Worm (Caenorhabditis elegans): Measurements from ENCODE around the gene snpc-3.4.

ce11 chrIII:3987759-3988158 is 32.1 kb upstream of the snpc-3.4 start, which contains the start of gene C36E8.6:
- TF ChIP-seq flt-1 (GFP tag; IDR thresholded peaks at IDR 0.05), result no peak
- TF ChIP-seq pes-1 (GFP tag; IDR thresholded peaks at IDR 0.05), result no peak
- TF ChIP-seq sea-1 (GFP tag; conservative IDR thresholded peaks at IDR 0.05), result no peak
- TF ChIP-seq tbx-11 (GFP tag; IDR thresholded peaks at IDR 0.05), result no peak
- TF ChIP-seq hmbx-1 (tag; optimal IDR thresholded peaks at IDR 0.05), result no peak
- no peak for TF ChIP-seq ama-1 (optimal IDR thresholded peaks at IDR 0.05)
- TF ChIP-seq aly-1 (tag; optimal IDR thresholded peaks at IDR 0.05), result no peak
- no peak for TF ChIP-seq F13C5.2 (tag; optimal IDR thresholded peaks at IDR 0.05)
- TF ChIP-seq hmg-4 (GFP tag; optimal IDR thresholded peaks at IDR 0.05), result no peak
- no peak for TF ChIP-seq tbx-37 (GFP tag; conservative IDR thresholded peaks at IDR 0.05)

Data from whole organism, early embryonic.